Fruit fly (Drosophila melanogaster) whole organism, wandering third instar larva: Measurements from ENCODE around the gene CG17917.

Experiments
- dl ChIP-seq, 2 experiments: fragments of 175-275, 200-275 bp in 1 of 2; fragments of 200-275 bp in 1 of 2; sonication (Bioruptor generic); optimal IDR thresholded peaks; lab custom pipeline; 2018; ENCODE audit warnings: mild to moderate bottlenecking in 2 of 2, missing biosample characterization in 2 of 2, missing genetic modification characterization in 2 of 2, moderate library complexity in 2 of 2; ENCODE audit not compliant: partially characterized antibody in 2 of 2, insufficient read depth in 1 of 2
- dmrt93B ChIP-seq: fragments of 200-800 bp; sonication (Bioruptor generic); optimal IDR thresholded peaks from 2 replicates; lab custom pipeline; 2018; ENCODE audit warnings: missing biosample characterization, mild to moderate bottlenecking, missing genetic modification characterization
- tai ChIP-seq: sonication (Bioruptor generic); optimal IDR thresholded peaks from 2 replicates; lab custom pipeline; 2016; ENCODE audit warnings: missing biosample characterization, missing genetic modification characterization
- woc ChIP-seq: sonication (Bioruptor generic); optimal IDR thresholded peaks from 2 replicates; lab custom pipeline; 2016; ENCODE audit warnings: missing biosample characterization, mild to moderate bottlenecking, missing genetic modification characterization

DNA sequence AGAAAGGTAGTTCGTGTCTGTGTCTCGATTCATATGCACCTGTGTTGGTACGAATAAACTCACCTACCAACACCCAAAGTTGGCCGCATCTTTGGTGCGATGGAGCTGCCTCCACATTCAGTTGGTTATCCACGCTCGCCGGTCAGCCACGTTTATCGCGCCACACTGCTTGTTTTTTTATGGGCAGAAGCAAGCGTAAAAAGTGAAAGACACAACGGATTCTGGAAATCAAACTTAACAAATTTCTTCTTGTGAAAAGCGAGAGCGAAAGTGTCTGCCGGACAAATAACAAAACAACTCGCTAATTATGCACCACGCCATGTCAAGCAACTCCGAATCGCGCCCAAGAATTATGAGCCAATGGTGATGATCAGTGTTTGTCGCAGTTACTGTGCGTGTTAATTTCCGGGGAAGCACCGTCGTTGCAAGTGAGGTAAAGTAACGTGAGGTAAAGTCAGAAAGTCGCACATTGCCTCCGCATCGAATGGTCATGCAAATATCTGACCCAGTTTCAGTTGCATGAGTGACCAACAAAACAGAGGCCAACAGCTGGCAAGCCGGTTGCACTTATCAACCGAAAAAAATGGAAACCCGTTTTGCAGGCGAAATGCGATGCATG lies 30.0 kb upstream of the CG17917 start, which contains the start of gene Osi17:
- TF ChIP-seq dmrt93B: no peak
- TF ChIP-seq dl (GFP tag; optimal IDR thresholded peaks at IDR 0.05; lab: Kevin White, UChicago; ENCODE audit: insufficient read depth in 1 of 2, partially characterized antibody in 2 of 2): no peak
- no peak for TF ChIP-seq woc (GFP tag; lab: Kevin White, UChicago)
- no peak for TF ChIP-seq tai
